Worm (Caenorhabditis elegans) whole organism, L4 larva: ENCODE measurements around the gene haf-2.

Source experiments
- aha-1 ChIP-seq: fragments of 150-350 bp; peaks from one replicate; lab custom pipeline; 2014; ENCODE audit warnings: missing biosample characterization, missing genetic modification characterization
- aly-2 ChIP-seq: sonication (generic microtip); optimal IDR thresholded peaks from 2 replicates; lab custom pipeline; 2018; ENCODE audit warnings: missing biosample characterization, missing genetic modification characterization
- ama-1 ChIP-seq: fragments of 150-350 bp; optimal IDR thresholded peaks from 2 replicates; lab custom pipeline; 2014; ENCODE audit warnings: inconsistent platforms, mixed read lengths
- lin-29 ChIP-seq: fragments of 200-800 bp; sonication (Bioruptor generic); IDR thresholded peaks from 2 replicates; pipeline ENCODE4 v1.3.6; 2022; ENCODE audit warnings: missing genetic modification reagents, missing genetic modification characterization, missing compliant biosample characterization
- lir-3 ChIP-seq: sonication (generic microtip); optimal IDR thresholded peaks from 2 replicates; lab custom pipeline; 2016; ENCODE audit warnings: mild to moderate bottlenecking, missing genetic modification characterization, missing compliant biosample characterization
- madf-9 ChIP-seq: fragments of 200-800 bp; sonication (Bioruptor generic); conservative IDR thresholded peaks from 2 replicates; pipeline ENCODE4 v1.3.6; 2022; ENCODE audit warnings: missing genetic modification reagents, missing genetic modification characterization, missing compliant biosample characterization
- mdl-1 ChIP-seq, 2 experiments: fragments of 150-350 bp in 1 of 2; sonication (generic microtip) in 1 of 2; optimal IDR thresholded peaks; 2 replicates each; lab custom pipeline; 2014 to 2017; ENCODE audit warnings: missing biosample characterization in 2 of 2, missing genetic modification characterization in 2 of 2
- mdt-29 ChIP-seq: fragments of 200-800 bp; sonication (Bioruptor generic); IDR thresholded peaks from 2 replicates; pipeline ENCODE4 v1.3.6; 2022; ENCODE audit warnings: missing genetic modification reagents, missing genetic modification characterization, missing compliant biosample characterization
- nhr-10 ChIP-seq: fragments of 150-350 bp; optimal IDR thresholded peaks from 2 replicates; lab custom pipeline; 2014; ENCODE audit warnings: missing biosample characterization, missing genetic modification characterization
- nhr-102 ChIP-seq: sonication (generic microtip); optimal IDR thresholded peaks from 2 replicates; lab custom pipeline; 2016; ENCODE audit warnings: mild to moderate bottlenecking, missing genetic modification characterization, moderate library complexity, missing compliant biosample characterization
- pqm-1 ChIP-seq: sonication (generic microtip); optimal IDR thresholded peaks from 2 replicates; lab custom pipeline; 2017; ENCODE audit warnings: missing biosample characterization, missing genetic modification characterization
- snpc-4 ChIP-seq: fragments of 150-350 bp; optimal IDR thresholded peaks from 2 replicates; lab custom pipeline; 2014; ENCODE audit warnings: missing biosample characterization, missing genetic modification characterization
- unc-39 ChIP-seq: sonication (generic microtip); optimal IDR thresholded peaks from 2 replicates; lab custom pipeline; 2017; ENCODE audit warnings: missing biosample characterization, missing genetic modification characterization
- ztf-11 ChIP-seq: fragments of 150-350 bp; optimal IDR thresholded peaks from 2 replicates; lab custom pipeline; 2014; ENCODE audit warnings: missing biosample characterization, missing genetic modification characterization

ce11 chrII:7340703-7341102 lies 15.5 kb downstream of the haf-2 start:
- TF ChIP-seq nhr-102 (tag; lab: Kevin White, UChicago): no peak
- TF ChIP-seq unc-39 (tag; lab: Kevin White, UChicago): no peak
- no peak for TF ChIP-seq aly-2 (tag; lab: Kevin White, UChicago)
- no peak for TF ChIP-seq madf-9
- no peak for TF ChIP-seq ztf-11 (tag; lab: Kevin White, UChicago)
- TF ChIP-seq aha-1 (tag; lab: Kevin White, UChicago): no peak
- TF ChIP-seq lin-29: no peak
- TF ChIP-seq mdt-29 (GFP tag; lab: Robert Waterston, UW): no peak
- TF ChIP-seq snpc-4 (tag; lab: Kevin White, UChicago): no peak
- no peak for TF ChIP-seq nhr-10
- TF ChIP-seq mdl-1 (tag; optimal IDR thresholded peaks at IDR 0.05; lab: Kevin White, UChicago): no peak
- no peak for TF ChIP-seq ama-1
- no peak for TF ChIP-seq pqm-1 (tag; lab: Kevin White, UChicago)
- TF ChIP-seq lir-3 (tag; lab: Kevin White, UChicago): no peak
